Worm (Caenorhabditis elegans): Measurements from ENCODE around the gene clc-25.

Gene clc-25

DNA sequence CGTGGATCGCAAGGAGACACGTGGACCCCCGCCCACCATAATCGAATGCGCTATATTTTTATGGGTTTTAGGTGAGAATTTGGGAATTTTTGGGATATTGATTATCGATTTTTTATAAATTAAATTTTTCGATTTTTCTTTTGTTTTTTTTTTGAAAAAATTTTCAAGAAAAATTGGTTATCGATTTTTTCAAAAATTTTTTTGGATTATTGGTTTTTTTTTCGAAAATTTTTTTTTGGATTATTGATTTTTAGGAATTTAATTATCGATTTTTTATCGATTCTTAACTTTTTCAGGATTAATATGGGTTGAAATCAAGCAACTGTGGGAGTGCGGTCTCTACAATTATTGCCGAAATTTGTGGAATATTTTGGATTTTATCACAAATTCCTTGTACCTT lies 29.6 kb downstream of the clc-25 start:
- no peak for TF ChIP-seq ztf-11 (tag; optimal IDR thresholded peaks at IDR 0.05)
- TF ChIP-seq lsy-2 (tag; optimal IDR thresholded peaks at IDR 0.05) = no peak
- no peak for TF ChIP-seq hlh-1 (tag; optimal IDR thresholded peaks at IDR 0.05)
- no peak for TF ChIP-seq drap-1 (GFP tag; optimal IDR thresholded peaks at IDR 0.05)
- TF ChIP-seq blmp-1 (tag; optimal IDR thresholded peaks at IDR 0.05) = no peak
- TF ChIP-seq nhr-12 (tag; optimal IDR thresholded peaks at IDR 0.05) = no peak

DNA sequence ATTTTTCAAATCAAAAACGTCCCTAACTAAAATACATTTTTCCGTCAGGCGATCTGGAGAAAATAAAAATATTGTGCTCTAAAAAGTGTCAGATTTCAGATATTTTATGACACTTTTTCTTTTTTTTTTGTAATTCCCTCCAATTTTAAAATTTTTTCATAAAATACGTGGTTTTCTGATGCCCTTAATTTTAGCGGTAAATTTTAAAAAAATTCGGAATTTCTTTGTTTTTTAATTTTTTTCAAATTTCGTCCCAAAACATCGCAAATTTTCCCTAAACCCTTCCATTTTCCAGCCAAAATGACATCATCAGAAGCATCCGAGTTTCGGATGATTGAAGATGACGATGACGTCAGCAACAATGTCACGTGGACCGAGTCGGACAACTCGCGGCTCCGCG lies 34.6 kb downstream of the clc-25 start, which contains the start of gene trp-2:
Gene trp-2 (plus strand): TSS at position 301 of the 400 bp plus-strand sequence.
- TF ChIP-seq tbx-8 (GFP tag; optimal IDR thresholded peaks at IDR 0.05) = no peak
- TF ChIP-seq ham-2 (GFP tag; optimal IDR thresholded peaks at IDR 0.05) = no peak
- TF ChIP-seq snpc-4 (tag; optimal IDR thresholded peaks at IDR 0.05) = no peak

DNA sequence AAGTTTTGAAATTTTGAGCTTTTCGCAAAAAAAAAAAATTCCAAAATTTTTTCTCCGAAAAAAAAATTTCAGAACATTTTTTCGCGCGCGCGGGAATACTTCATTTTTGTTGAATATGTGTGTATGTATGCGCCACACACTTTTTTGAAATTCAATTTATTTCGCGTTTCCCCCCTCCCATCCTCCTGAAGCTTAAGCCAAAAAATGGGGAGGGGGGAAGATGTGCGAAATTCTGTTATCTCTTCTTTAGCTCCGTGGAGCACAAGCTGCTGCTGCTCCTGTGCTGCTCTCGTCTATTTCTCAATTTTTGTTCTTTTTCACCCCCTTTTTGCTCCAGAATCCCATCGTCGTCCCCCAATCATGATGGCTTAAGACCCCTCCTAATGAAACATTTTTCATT lies 36.6 kb downstream of the clc-25 start:
- TF ChIP-seq unc-120 (tag; optimal IDR thresholded peaks at IDR 0.05; ENCODE audit: poor library complexity, severe bottlenecking) = no peak
- TF ChIP-seq ces-1 (GFP tag; optimal IDR thresholded peaks at IDR 0.05) = peak; percentile 83
- no peak for TF ChIP-seq elt-1 (tag; optimal IDR thresholded peaks at IDR 0.05; ENCODE audit: borderline replicate concordance, insufficient read depth)
- no peak for TF ChIP-seq ztf-11 (tag; optimal IDR thresholded peaks at IDR 0.05)
- no peak for TF ChIP-seq sptf-1 (tag; optimal IDR thresholded peaks at IDR 0.05)

DNA sequence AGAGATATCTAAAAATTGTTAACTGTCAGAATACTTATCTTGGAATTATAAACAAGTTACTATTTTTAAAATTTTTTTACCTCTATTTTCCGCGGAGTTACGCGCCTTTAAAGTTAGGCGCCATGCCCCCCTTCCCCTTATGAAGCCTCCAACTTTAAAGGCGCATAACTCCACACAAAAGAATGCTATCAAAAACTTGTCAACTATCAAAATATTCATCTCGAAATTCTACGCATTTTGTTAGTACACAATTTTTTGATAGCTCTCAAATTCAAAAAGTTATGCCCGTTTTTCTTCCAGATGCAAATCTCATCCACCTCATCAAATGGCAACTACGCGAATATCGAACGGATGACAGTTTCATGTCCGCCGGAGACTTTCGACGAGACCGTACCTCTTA lies 43.2 kb downstream of the clc-25 start, which contains the start of gene tbc-10:
Gene tbc-10 (plus strand): TSS at position 301 of the 400 bp plus-strand sequence.
- no peak for TF ChIP-seq mls-2 (tag; optimal IDR thresholded peaks at IDR 0.05)
- TF ChIP-seq lin-32 (GFP tag; optimal IDR thresholded peaks at IDR 0.05) = no peak
- no peak for TF ChIP-seq mab-5 (tag; optimal IDR thresholded peaks at IDR 0.05)
- TF ChIP-seq blmp-1 (tag; optimal IDR thresholded peaks at IDR 0.05) = no peak
- TF ChIP-seq drap-1 (GFP tag; optimal IDR thresholded peaks at IDR 0.05) = no peak
- TF ChIP-seq zip-8 (tag; optimal IDR thresholded peaks at IDR 0.05) = no peak
- TF ChIP-seq tbx-8 (GFP tag; optimal IDR thresholded peaks at IDR 0.05) = no peak
- no peak for TF ChIP-seq ceh-39 (tag; optimal IDR thresholded peaks at IDR 0.05)
- no peak for TF ChIP-seq flh-1 (GFP tag; optimal IDR thresholded peaks at IDR 0.05)
- TF ChIP-seq sem-2 (GFP tag; optimal IDR thresholded peaks at IDR 0.05) = no peak
- TF ChIP-seq nhr-28 (tag; optimal IDR thresholded peaks at IDR 0.05) = no peak
- TF ChIP-seq ceh-83 (GFP tag; optimal IDR thresholded peaks at IDR 0.05) = no peak
- TF ChIP-seq lsy-2 (tag; optimal IDR thresholded peaks at IDR 0.05) = no peak
- no peak for TF ChIP-seq unc-62 (GFP tag; optimal IDR thresholded peaks at IDR 0.05)
- TF ChIP-seq lin-13 (tag; optimal IDR thresholded peaks at IDR 0.05) = no peak

DNA sequence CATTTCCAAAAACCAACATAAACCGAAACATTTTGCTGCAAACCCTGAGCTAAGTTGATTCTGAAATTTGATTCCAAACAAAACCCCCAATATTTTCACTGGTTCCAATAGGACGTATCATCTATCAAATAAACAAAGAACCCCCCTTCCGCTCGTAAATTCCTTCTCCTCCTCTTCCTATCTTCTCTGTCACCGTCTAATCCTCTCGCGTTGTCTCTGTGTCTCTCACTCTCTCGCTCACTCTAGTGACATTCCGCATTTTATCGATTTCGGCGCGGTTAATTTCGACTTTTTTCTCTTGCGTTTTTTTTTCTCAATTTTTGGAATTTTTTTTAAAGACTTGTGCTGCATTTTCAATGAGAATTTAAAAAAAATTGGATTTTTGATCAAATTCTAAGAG lies 44.2 kb downstream of the clc-25 start:
- TF ChIP-seq ces-1 (GFP tag; optimal IDR thresholded peaks at IDR 0.05) (peak; percentile 69), sem-2 (GFP tag; optimal IDR thresholded peaks at IDR 0.05) (no peak), ceh-39 (tag; optimal IDR thresholded peaks at IDR 0.05) (no peak), ceh-83 (GFP tag; optimal IDR thresholded peaks at IDR 0.05) (no peak), unc-62 (GFP tag; optimal IDR thresholded peaks at IDR 0.05) (peak; percentile 64), pha-4 (tag; optimal IDR thresholded peaks at IDR 0.05) (peak; percentile 50), drap-1 (GFP tag; optimal IDR thresholded peaks at IDR 0.05) (no peak), nhr-237 (tag; optimal IDR thresholded peaks at IDR 0.05) (peak; percentile 47), elt-3 (tag; optimal IDR thresholded peaks at IDR 0.05) (peak; percentile 4), hlh-1 (tag; optimal IDR thresholded peaks at IDR 0.05) (peak; percentile 26), lin-13 (tag; optimal IDR thresholded peaks at IDR 0.05) (peak; percentile 12)

DNA sequence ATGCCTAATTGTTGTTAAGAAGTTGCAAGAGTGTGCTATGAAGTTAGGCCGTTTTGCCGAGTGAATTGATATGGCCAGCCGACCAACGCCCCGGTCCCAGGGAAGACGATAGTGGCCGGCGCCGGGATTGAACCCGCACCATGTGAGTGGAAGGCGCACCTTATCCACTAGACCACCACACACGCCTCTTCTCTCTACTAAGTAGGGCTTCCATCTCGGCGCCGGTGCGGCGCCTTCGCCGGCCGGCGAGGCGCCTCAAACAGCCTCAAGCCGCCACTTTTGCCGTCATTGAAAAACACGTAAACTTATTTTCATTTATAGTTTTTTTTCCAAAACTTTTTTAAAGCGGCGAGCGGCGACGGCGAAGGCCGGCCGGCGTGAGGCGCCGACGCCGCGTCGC lies 47.3 kb downstream of the clc-25 start:
- no peak for TF ChIP-seq nhr-237 (tag; optimal IDR thresholded peaks at IDR 0.05)
- no peak for TF ChIP-seq ztf-11 (tag; optimal IDR thresholded peaks at IDR 0.05)
- no peak for TF ChIP-seq cnd-1 (tag; optimal IDR thresholded peaks at IDR 0.05)
- TF ChIP-seq mls-2 (tag; optimal IDR thresholded peaks at IDR 0.05) = no peak

All from whole organism, mixed stage, embryonic.